Worm (Caenorhabditis elegans): Measurements from ENCODE around the gene F54C8.6.

- TF ChIP-seq mes-4 (tag; optimal IDR thresholded peaks at IDR 0.05) = no peak
- no peak for TF ChIP-seq dpl-1 (GFP tag; optimal IDR thresholded peaks at IDR 0.05)
- TF ChIP-seq F57A8.1 (GFP tag; optimal IDR thresholded peaks at IDR 0.05) = no peak
- TF ChIP-seq ama-1 (optimal IDR thresholded peaks at IDR 0.05) = no peak
- TF ChIP-seq ama-1 (GFP tag; optimal IDR thresholded peaks at IDR 0.05) = no peak
- no peak for TF ChIP-seq ztf-22 (GFP tag; optimal IDR thresholded peaks at IDR 0.05)
- TF ChIP-seq repo-1 (tag; optimal IDR thresholded peaks at IDR 0.05) = no peak
- no peak for TF ChIP-seq F49E8.2 (tag; optimal IDR thresholded peaks at IDR 0.05; ENCODE audit: insufficient read depth)
These were observed 35.6 kb upstream of the F54C8.6 start, which contains the start of gene bre-3 for ce11 chrIII:9485373-9485772.
